Fruit fly (Drosophila melanogaster) whole organism: ENCODE results near the gene armi.

Experiments
- CG8478 ChIP-seq: fragments of >200 bp; optimal IDR thresholded peaks from 2 replicates; lab custom pipeline; 2018; ENCODE audit warnings: inconsistent platforms
- Dll ChIP-seq: fragments of >200 bp; optimal IDR thresholded peaks from 2 replicates; lab custom pipeline; 2017
- EcR ChIP-seq, 2 experiments: fragments of >200 bp; optimal IDR thresholded peaks; 2 replicates each; lab custom pipeline; 2017; ENCODE audit warnings: missing biosample characterization in 2 of 2, missing genetic modification characterization in 2 of 2, missing genetic modification reagents in 2 of 2
- pan ChIP-seq: fragments of >200 bp; optimal IDR thresholded peaks from 2 replicates; lab custom pipeline; 2017
- psq ChIP-seq: fragments of >200 bp; optimal IDR thresholded peaks from 2 replicates; lab custom pipeline; 2017
- usp ChIP-seq: fragments of >200 bp; optimal IDR thresholded peaks from 2 replicates; lab custom pipeline; 2017; ENCODE audit warnings: missing biosample characterization, missing genetic modification characterization, mixed read lengths

The armi gene

DNA sequence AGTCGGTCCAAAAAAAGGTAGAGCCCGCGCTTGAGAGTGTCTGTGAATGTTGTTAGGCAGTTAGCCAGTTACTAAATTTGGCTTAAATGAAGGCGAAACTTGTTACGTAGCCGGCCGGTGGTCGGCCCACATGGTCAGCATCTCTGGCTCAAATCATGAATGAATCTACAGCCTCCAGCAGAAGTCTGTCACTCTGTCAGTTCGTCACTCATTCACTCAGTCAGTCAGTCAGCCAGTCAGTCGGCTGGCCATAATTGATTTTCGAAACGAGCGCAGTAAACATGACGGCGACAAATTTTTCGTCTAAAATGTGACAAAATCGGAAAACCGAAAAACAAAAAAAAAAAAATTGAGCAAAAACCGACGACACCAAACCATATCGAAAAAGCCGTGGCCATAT lies 6.7 kb upstream of the armi start:
- no peak for TF ChIP-seq usp
- no peak for TF ChIP-seq CG8478
- no peak for TF ChIP-seq pan
- no peak for TF ChIP-seq psq (lab: Kevin White, UChicago)
- no peak for TF ChIP-seq Dll
- no peak for TF ChIP-seq EcR (GFP tag; optimal IDR thresholded peaks at IDR 0.05; lab: Kevin White, UChicago)

DNA sequence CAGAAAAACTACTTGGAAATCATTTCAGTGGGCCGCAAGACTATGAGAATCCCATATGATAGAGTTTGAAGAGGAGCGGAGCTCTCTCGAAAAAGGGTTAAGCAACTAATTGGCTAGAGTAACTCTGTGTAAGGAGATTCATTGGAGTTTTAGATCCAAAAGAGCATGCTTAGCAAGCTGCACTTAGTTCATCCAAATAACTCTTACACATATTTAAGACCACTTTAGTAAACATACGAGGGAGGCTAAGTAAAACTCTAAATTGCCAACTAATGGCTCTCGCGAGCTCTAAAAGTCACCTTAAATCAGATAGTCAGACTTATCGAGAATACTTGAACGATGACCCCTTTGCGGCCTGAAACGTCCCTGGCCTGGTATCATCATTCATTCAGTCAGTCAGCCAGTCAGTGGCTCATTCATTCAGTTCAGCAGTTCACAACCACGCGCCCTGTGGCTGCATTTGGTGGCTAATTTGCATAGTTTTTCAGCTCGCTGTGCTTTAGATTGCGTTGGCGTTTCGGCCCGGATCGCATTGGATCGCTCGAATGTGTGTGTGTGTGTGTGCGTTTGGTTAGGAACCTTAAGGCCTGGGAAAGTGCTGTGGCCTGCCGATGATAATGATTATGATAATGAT lies 6.1 kb upstream of the armi start:
- no peak for TF ChIP-seq psq (lab: Kevin White, UChicago)
- no peak for TF ChIP-seq usp
- no peak for TF ChIP-seq pan
- no peak for TF ChIP-seq EcR (GFP tag; optimal IDR thresholded peaks at IDR 0.05; lab: Kevin White, UChicago)
- no peak for TF ChIP-seq Dll
- no peak for TF ChIP-seq CG8478

DNA sequence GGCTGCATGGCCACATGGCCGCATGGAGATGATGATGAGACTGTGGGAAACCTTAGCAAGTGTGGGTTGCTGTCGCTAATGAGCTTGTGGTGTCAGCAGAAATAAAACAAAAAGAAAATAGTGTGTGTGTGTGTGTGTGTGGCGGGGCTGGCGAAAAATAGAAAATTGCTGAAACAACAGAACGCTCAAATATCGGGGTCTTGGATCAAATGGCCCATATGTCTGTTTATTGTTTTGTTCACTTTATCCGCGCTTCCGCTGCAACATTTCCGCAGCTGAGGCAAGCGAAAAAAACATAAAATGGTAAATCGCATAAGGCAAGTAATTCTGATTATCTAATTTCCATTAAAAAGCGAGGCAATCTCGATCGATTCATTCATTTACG lies 5.6 kb upstream of the armi start:
- TF ChIP-seq pan (no peak), CG8478 (no peak)

DNA sequence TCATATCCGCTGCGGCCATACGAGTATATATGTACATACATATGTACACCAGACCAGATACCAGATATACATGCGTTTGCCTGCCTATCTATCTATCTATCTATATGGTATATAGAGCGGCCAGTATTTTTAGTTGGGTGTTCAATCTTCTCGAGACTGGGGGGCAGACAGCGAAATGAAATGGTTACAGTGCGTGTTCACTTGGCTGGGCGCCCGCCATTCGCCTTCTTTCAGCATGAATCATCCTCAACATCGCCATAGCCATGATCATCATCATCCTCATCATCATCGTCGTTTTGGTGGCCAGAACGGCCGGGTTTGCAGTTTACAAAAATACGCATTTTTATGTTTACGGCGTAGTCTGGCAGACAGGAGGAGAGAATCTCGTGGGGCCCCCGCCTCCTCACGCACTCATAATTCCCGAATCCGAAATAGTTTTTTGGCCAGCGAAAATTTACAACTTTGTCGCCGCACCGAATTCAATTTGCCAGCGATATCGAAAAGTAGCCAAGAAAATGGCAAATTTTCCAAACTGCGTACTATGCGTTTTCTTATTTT lies 5.0 kb upstream of the armi start:
- no peak for TF ChIP-seq Dll

DNA sequence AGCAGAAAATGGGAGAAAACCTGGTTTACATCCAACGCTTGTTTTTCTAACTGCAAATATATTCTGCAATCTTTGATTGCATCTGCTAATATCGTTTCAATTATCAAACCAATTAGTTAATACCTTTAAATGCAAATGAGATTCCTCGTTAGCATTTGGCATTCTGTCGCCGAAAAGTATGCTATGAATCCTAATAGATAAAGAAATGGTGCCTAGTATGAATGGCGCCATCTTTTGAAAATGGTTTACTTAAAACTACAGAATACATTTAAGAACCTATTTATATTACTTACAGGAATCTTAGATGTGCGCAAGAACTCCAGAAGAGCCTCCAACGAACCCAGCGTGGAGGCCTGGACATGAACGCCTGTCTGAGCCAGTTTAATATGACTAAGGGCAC lies 4.2 kb upstream of the armi start:
- TF ChIP-seq usp (no peak), CG8478 (no peak), EcR (GFP tag; optimal IDR thresholded peaks at IDR 0.05; lab: Kevin White, UChicago) (no peak), psq (lab: Kevin White, UChicago) (no peak), Dll (no peak), pan (no peak)

DNA sequence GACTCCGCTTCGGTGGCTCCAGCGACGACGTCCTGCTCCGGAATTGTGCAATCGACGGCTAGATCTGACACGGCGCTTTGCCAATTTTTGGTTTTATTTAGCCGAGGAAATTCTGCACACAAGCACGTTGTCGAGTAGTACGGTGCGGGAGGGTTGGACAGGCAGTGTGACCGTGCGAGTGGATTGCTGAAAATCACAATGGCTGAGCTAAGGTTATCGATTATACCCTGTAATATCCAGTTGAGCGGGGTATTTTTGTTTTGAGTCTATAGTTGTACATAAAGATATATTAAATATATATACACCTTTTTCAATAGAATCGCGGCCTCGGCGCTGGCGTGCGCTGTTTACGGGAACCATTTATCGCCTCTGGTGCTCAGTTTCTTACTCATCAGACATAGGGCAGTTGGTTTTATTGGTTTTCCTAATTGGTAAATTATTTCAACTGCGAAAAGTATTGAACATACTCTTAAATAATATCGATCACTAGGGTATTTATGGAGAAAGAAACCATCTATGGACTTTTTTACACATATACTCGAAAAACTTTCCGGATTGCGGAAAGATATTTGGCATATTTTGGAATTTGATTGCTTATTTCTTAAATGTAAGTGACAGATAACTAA lies 602 bp upstream of the armi start, which contains the start of gene eIF5B:
Gene eIF5B (minus strand): TSS at position 576 of the 626 bp plus-strand sequence.
- peak; percentile 93 for TF ChIP-seq pan
- TF ChIP-seq CG8478, result no peak
- no peak for TF ChIP-seq EcR (GFP tag; optimal IDR thresholded peaks at IDR 0.05; lab: Kevin White, UChicago)
- TF ChIP-seq Dll, result no peak
- no peak for TF ChIP-seq psq (lab: Kevin White, UChicago)
- no peak for TF ChIP-seq usp

DNA sequence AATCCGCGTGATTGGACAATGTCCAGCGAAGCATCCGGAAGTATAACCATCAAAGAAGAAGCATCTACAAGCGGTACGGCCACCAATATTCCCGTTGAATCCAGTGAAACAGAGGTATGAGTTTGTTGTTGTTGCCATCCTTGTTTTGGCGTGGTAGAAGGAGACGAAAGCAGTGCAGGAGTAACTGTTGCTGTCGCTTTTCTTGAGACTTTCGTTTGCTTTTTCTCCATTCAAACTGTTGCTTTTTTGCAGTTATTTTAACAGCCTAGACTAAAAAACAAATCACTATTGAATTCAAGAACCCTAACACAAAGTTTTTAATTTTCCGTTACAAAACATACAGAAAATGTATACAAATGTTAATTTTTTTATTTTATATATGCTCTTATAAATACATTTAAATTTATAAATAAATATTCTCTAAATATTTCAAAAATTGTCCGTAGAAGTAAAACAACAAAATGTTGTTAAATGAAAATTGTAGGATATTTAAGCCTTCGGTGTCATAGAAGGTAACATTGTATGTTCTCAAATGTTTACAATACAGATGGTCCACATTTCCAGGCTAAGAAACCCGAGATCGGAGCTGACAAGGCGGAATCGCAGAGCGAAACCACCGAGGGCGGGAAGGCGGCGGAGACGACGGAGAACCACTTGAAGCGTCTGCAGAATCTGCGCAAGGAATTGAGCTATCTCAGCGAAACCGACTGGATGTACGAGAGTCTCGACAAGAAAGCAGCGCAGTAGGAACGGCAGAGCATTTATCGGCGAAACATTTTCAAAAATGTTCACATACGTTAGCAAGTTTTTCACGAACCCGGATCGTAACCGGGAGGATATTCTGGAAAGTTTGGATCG lies 669 bp downstream of the armi start:
- TF ChIP-seq psq (lab: Kevin White, UChicago) (no peak), CG8478 (peak; percentile 20)

DNA sequence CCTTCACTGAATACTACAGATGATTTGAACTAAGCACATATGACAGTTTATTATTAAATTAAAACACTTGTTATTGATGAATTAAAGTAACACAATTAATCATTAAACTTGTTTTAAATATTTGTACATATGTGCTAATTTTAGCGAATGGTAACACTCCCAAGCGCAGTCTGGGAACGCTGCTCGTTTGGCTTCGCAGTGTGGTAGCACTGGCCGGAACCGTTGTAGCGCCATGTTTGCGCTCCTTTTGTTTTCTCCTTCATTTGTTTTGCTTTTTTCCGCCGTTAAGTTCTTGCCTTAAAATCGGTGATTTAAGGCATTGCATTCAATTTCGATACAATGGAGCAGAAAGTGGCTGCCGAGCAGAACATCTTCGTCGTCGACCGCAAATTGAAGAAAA lies 5.1 kb downstream of the armi start, which contains the start of gene CycJ:
Gene CycJ (plus strand): TSS at position 229 of the 400 bp plus-strand sequence.
- TF ChIP-seq Dll (no peak), psq (lab: Kevin White, UChicago) (no peak), EcR (GFP tag; optimal IDR thresholded peaks at IDR 0.05; lab: Kevin White, UChicago) (no peak), usp (no peak)

DNA sequence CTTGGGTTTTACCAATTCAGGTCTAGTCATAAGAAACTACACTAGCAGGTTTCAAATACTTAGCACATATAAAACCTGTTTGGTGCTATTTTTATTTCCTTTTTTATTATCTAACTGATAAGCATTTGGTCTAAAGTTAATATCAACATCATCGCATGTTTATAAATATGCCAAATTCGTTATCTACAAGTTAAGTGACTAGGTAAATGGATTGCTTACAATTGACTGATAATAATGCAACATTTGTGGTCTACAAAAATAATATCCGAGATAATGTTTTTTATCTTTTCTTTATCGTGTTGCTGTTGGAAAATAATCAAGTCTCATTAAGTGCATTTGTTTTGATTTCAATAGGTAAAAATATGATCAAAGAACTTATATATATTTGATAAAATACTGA lies 8.6 kb downstream of the armi start:
- TF ChIP-seq pan, result no peak

DNA sequence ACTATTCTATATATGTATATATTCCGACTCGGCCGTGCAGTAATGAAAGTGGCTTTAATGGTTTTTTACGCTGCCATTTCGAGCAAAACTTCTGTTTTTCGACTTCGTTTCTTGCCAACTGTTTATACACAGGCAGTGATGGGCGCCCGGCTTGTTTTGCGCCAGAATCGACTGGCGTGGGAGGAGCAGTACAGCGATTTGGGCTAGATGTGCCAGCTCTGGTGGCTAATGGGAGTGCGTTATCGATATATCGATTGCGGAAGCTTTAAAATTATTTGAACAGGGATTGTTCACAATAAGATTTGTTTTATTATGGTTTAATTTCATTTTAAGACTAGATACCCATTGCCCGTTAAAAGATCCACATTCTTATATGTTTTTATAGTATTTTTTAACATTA lies 10.1 kb downstream of the armi start, which contains the start of gene CG14971:
Gene CG14971 (minus strand): TSS at position 136 of the 400 bp plus-strand sequence.
- TF ChIP-seq CG8478 (no peak), EcR (GFP tag; optimal IDR thresholded peaks at IDR 0.05; lab: Kevin White, UChicago) (no peak), Dll (no peak), usp (no peak), pan (no peak), psq (lab: Kevin White, UChicago) (no peak)

DNA sequence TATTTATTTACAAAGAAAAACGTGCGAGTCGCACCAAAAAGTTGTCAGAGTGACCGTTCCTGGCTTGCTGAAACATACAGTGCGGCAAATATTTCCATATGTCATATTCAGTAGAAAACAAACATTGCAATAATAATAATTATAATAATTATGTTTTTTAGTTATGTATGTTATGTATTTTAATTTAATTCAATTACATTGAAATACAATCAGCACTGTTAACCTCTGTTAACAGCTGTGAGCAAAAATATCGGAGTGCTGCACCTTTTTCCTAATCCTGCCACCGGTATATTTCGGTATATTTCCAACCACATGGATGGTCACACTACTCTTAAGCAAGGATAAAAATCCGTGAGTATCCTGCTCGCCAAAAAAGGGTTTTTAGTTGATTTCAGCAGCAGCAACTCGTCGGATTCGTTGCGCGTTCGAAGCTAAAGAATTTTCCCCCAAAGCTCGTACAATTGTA lies 11.0 kb downstream of the armi start, which contains the start of the genes CG32267 and CG42324:
Gene CG32267 (minus strand): TSS at position 51 of the 466 bp plus-strand sequence.
Gene CG42324 (plus strand): TSS at position 385 of the 466 bp plus-strand sequence.
- TF ChIP-seq pan (no peak), CG8478 (no peak), usp (no peak), Dll (no peak), EcR (GFP tag; optimal IDR thresholded peaks at IDR 0.05; lab: Kevin White, UChicago) (no peak), psq (lab: Kevin White, UChicago) (no peak)

DNA sequence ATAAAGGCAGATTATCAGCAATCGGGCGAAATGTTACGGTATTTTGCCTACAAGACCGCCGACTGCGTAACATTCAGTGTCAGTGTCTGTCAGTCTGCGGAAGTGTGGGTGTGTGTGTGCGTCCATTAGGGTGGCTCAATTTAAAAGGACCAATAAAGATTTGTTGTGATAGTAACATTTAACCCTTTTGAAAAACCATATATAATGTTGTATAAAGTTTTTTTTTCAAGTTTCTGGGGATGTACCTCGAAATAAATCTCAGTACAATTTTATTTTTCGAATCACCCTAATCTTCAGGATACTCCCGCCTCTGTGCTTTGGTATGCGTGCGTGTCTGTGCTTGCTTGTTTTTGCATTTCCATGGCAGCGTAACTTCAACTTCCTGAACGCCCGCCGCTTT lies 11.7 kb downstream of the armi start:
- no peak for TF ChIP-seq Dll
- no peak for TF ChIP-seq CG8478
- no peak for TF ChIP-seq pan
- TF ChIP-seq EcR (GFP tag; optimal IDR thresholded peaks at IDR 0.05; lab: Kevin White, UChicago), result no peak
- TF ChIP-seq usp, result no peak
- TF ChIP-seq psq (lab: Kevin White, UChicago), result no peak

DNA sequence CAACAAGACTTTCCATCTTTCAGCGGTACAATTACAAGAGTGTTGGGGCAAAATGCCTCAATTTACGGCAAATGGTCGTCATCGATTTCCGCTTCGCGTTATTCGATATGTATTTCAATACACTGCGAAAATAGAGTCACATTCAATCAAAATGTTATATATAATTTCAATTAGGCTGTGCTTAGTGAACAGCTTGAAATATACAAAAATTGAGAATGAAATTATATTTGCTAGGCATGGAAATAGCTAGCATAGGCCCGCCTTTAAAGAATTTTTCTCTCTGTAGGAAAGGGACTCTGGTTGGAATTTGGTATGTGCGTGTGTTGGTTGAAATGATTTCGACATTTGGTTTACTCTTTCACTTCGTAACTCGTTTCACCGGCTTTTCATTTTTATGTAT lies 18.4 kb downstream of the armi start:
- no peak for TF ChIP-seq EcR (GFP tag; optimal IDR thresholded peaks at IDR 0.05; lab: Kevin White, UChicago)
- TF ChIP-seq Dll, result no peak
- TF ChIP-seq usp, result no peak
- no peak for TF ChIP-seq psq (lab: Kevin White, UChicago)
- no peak for TF ChIP-seq CG8478
- TF ChIP-seq pan, result no peak
